Fruit fly (Drosophila melanogaster) whole organism, embryonic: ENCODE measurements around the gene tj.

Experiments
- Asciz ChIP-seq: fragments of 200-800 bp; sonication (Bioruptor generic); optimal IDR thresholded peaks from 2 replicates; lab custom pipeline; 2017; ENCODE audit warnings: missing biosample characterization, mild to moderate bottlenecking, missing genetic modification characterization, missing genetic modification reagents
- Atf6 ChIP-seq: fragments of 200-800 bp; sonication (Bioruptor generic); IDR thresholded peaks from 2 replicates; pipeline ENCODE4 v1.3.6; 2022; ENCODE audit warnings: missing biosample characterization, missing genetic modification characterization
- Bgb ChIP-seq: fragments of 200-800 bp; sonication (Bioruptor generic); IDR thresholded peaks from 2 replicates; pipeline ENCODE4 v1.3.6; 2022; ENCODE audit warnings: missing biosample characterization, missing genetic modification characterization; ENCODE audit not compliant: partially characterized antibody
- C15 ChIP-seq: fragments of 200-800 bp; sonication (Bioruptor generic); IDR thresholded peaks from 3 replicates; pipeline ENCODE4 v1.3.6; 2022; ENCODE audit warnings: missing biosample characterization, missing genetic modification characterization
- CG10209 ChIP-seq: fragments of 200-800 bp; sonication (Bioruptor generic); optimal IDR thresholded peaks from 3 replicates; lab custom pipeline; 2017; ENCODE audit warnings: missing biosample characterization, mild to moderate bottlenecking, missing genetic modification characterization, missing genetic modification reagents
- CG10979 ChIP-seq: fragments of 200-800 bp; sonication (Bioruptor generic); optimal IDR thresholded peaks from 2 replicates; lab custom pipeline; 2018; ENCODE audit warnings: missing biosample characterization, mild to moderate bottlenecking, missing genetic modification characterization, moderate library complexity
- CG11695 ChIP-seq: fragments of 200-800 bp; sonication (Bioruptor generic); IDR thresholded peaks from 3 replicates; pipeline ENCODE4 v1.3.6; 2022; ENCODE audit warnings: missing biosample characterization, missing genetic modification characterization
- CG12769 ChIP-seq: fragments of 200-800 bp; sonication (Bioruptor generic); optimal IDR thresholded peaks from 2 replicates; lab custom pipeline; 2019; ENCODE audit warnings: missing biosample characterization, mild to moderate bottlenecking, missing genetic modification characterization, moderate library complexity
- CG13296 ChIP-seq: fragments of 200-800 bp; sonication (Bioruptor generic); optimal IDR thresholded peaks from 3 replicates; lab custom pipeline; 2018; ENCODE audit warnings: missing biosample characterization, mild to moderate bottlenecking, missing genetic modification characterization
- CG15696 ChIP-seq: fragments of 200-800 bp; sonication (Bioruptor generic); optimal IDR thresholded peaks from 2 replicates; lab custom pipeline; 2019; ENCODE audit warnings: missing biosample characterization, mild to moderate bottlenecking, missing genetic modification characterization, moderate library complexity
- CG1647 ChIP-seq: fragments of 200-800 bp; sonication (Bioruptor generic); optimal IDR thresholded peaks from 3 replicates; lab custom pipeline; 2016; ENCODE audit warnings: missing biosample characterization, missing genetic modification characterization
- CG30020 ChIP-seq: fragments of 200-800 bp; optimal IDR thresholded peaks from 2 replicates; lab custom pipeline; 2019; ENCODE audit warnings: missing biosample characterization, mild to moderate bottlenecking, missing genetic modification characterization, moderate library complexity
- CG34376 ChIP-seq: fragments of 200-800 bp; sonication (Bioruptor generic); optimal IDR thresholded peaks from 2 replicates; lab custom pipeline; 2018; ENCODE audit warnings: missing biosample characterization, mild to moderate bottlenecking, missing genetic modification characterization
- CG4328 ChIP-seq: fragments of 200-800 bp; sonication (Bioruptor generic); optimal IDR thresholded peaks from 3 replicates; lab custom pipeline; 2017; ENCODE audit warnings: missing biosample characterization, missing genetic modification reagents, missing genetic modification characterization
- CG4820 ChIP-seq: fragments of 200-800 bp; sonication (Bioruptor generic); optimal IDR thresholded peaks from 3 replicates; lab custom pipeline; 2016; ENCODE audit warnings: missing biosample characterization, missing genetic modification characterization
- CG6765 ChIP-seq: fragments of 200-800 bp; sonication (Bioruptor generic); optimal IDR thresholded peaks from 3 replicates; lab custom pipeline; 2017; ENCODE audit warnings: missing biosample characterization, mild to moderate bottlenecking, missing genetic modification characterization
- CG7357 ChIP-seq: fragments of 200-800 bp; sonication (Bioruptor generic); IDR thresholded peaks from 3 replicates; pipeline ENCODE4 v1.3.6; 2022; ENCODE audit warnings: missing biosample characterization, missing genetic modification characterization
- CG7963 ChIP-seq: fragments of 200-800 bp; sonication (Bioruptor generic); IDR thresholded peaks from 3 replicates; pipeline ENCODE4 v1.3.6; 2022; ENCODE audit warnings: missing biosample characterization, missing genetic modification characterization; ENCODE audit not compliant: partially characterized antibody
- CG9215 ChIP-seq: fragments of 200-800 bp; sonication (Bioruptor generic); IDR thresholded peaks from 2 replicates; pipeline ENCODE4 v1.3.6; 2022; ENCODE audit warnings: missing biosample characterization, missing genetic modification characterization
- Chrac-16 ChIP-seq: fragments of 200-800 bp; sonication (Bioruptor generic); optimal IDR thresholded peaks from 3 replicates; lab custom pipeline; 2016; ENCODE audit warnings: missing biosample characterization, missing genetic modification characterization
- Hr51 ChIP-seq, 2 experiments: fragments of 200-800 bp; sonication (Bioruptor generic); optimal IDR thresholded peaks; 2 replicates in 1 of 2; 3 replicates in 1 of 2; lab custom pipeline; 2016 to 2018; ENCODE audit warnings: missing biosample characterization in 2 of 2, missing genetic modification characterization in 2 of 2, mild to moderate bottlenecking in 1 of 2, moderate library complexity in 1 of 2
- Mad ChIP-seq: fragments of 200-800 bp; sonication (Bioruptor generic); optimal IDR thresholded peaks from 2 replicates; lab custom pipeline; 2016; ENCODE audit warnings: missing biosample characterization, missing genetic modification characterization
- Mes4 ChIP-seq: fragments of 200-800 bp; sonication (Bioruptor generic); optimal IDR thresholded peaks from 2 replicates; lab custom pipeline; 2016; ENCODE audit warnings: missing biosample characterization, missing genetic modification characterization
- Myb ChIP-seq: fragments of 200-800 bp; sonication (Bioruptor generic); optimal IDR thresholded peaks from 2 replicates; lab custom pipeline; 2016; ENCODE audit warnings: missing biosample characterization, missing genetic modification characterization
- NC2β ChIP-seq: fragments of 200-800 bp; sonication (Bioruptor generic); optimal IDR thresholded peaks from 2 replicates; lab custom pipeline; 2016; ENCODE audit warnings: missing biosample characterization, missing genetic modification characterization
- Nf-YC ChIP-seq: fragments of 200-800 bp; optimal IDR thresholded peaks from 3 replicates; lab custom pipeline; 2019; ENCODE audit warnings: missing biosample characterization, mild to moderate bottlenecking, missing genetic modification characterization, moderate library complexity
- Optix ChIP-seq: fragments of 200-800 bp; sonication (Bioruptor generic); IDR thresholded peaks from 3 replicates; pipeline ENCODE4 v1.3.6; 2022; ENCODE audit warnings: missing biosample characterization, missing genetic modification characterization
- Trl ChIP-seq, 3 experiments: fragments of >200 bp in 2 of 3; fragments of 200-800 bp in 1 of 3; sonication (Bioruptor generic) in 1 of 3; optimal IDR thresholded peaks; 2 replicates in 1 of 3; 3 replicates in 2 of 3; lab custom pipeline; 2016 to 2017; ENCODE audit warnings: missing biosample characterization in 1 of 3, missing genetic modification characterization in 1 of 3
- abd-A ChIP-seq: fragments of 200-800 bp; sonication (Bioruptor generic); optimal IDR thresholded peaks from 3 replicates; lab custom pipeline; 2019; ENCODE audit warnings: missing biosample characterization, mild to moderate bottlenecking, missing genetic modification characterization, moderate library complexity
- ash1 ChIP-seq: fragments of 200-800 bp; sonication (Bioruptor generic); optimal IDR thresholded peaks from 2 replicates; lab custom pipeline; 2018; ENCODE audit warnings: missing biosample characterization, mild to moderate bottlenecking, missing genetic modification characterization
- btn ChIP-seq: fragments of 200-800 bp; sonication (Bioruptor generic); optimal IDR thresholded peaks from 2 replicates; lab custom pipeline; 2016; ENCODE audit warnings: missing biosample characterization, missing genetic modification characterization
- cad ChIP-seq: fragments of >200 bp; optimal IDR thresholded peaks from 2 replicates; lab custom pipeline; 2017; ENCODE audit warnings: missing biosample characterization, missing genetic modification characterization
- chif ChIP-seq, 2 experiments: fragments of 200-800 bp; sonication (Bioruptor generic); optimal IDR thresholded peaks; 3 replicates each; lab custom pipeline; 2016; ENCODE audit warnings: missing biosample characterization in 2 of 2, missing genetic modification characterization in 2 of 2
- crc ChIP-seq: fragments of 200-800 bp; sonication (Bioruptor generic); optimal IDR thresholded peaks from 2 replicates; lab custom pipeline; 2016; ENCODE audit warnings: missing biosample characterization, missing genetic modification characterization
- dysf ChIP-seq: fragments of 200-800 bp; sonication (Bioruptor generic); IDR thresholded peaks from 3 replicates; pipeline ENCODE4 v1.3.6; 2022; ENCODE audit warnings: missing biosample characterization, missing genetic modification characterization
- gce ChIP-seq: fragments of 200-800 bp; sonication (Bioruptor generic); IDR thresholded peaks from 3 replicates; pipeline ENCODE4 v1.3.6; 2022; ENCODE audit warnings: missing biosample characterization, missing genetic modification characterization
- hb ChIP-seq: fragments of 200-800 bp; sonication (Bioruptor generic); IDR thresholded peaks from 3 replicates; pipeline ENCODE4 v1.3.6; 2022; ENCODE audit warnings: missing biosample characterization, missing genetic modification characterization; ENCODE audit not compliant: partially characterized antibody
- lbe ChIP-seq: fragments of 200-800 bp; sonication (Bioruptor generic); optimal IDR thresholded peaks from 2 replicates; lab custom pipeline; 2016; ENCODE audit warnings: missing biosample characterization, mild to moderate bottlenecking, missing genetic modification characterization
- luna ChIP-seq: fragments of 200-800 bp; sonication (Bioruptor generic); optimal IDR thresholded peaks from 2 replicates; lab custom pipeline; 2016; ENCODE audit warnings: missing biosample characterization, missing genetic modification characterization
- maf-S ChIP-seq: fragments of 200-800 bp; sonication (Bioruptor generic); optimal IDR thresholded peaks from 2 replicates; lab custom pipeline; 2016; ENCODE audit warnings: missing biosample characterization, missing genetic modification characterization
- nom ChIP-seq: fragments of 200-800 bp; sonication (Bioruptor generic); optimal IDR thresholded peaks from 2 replicates; lab custom pipeline; 2017; ENCODE audit warnings: missing biosample characterization, missing genetic modification characterization, mild to moderate bottlenecking, moderate library complexity, missing genetic modification reagents
- sc ChIP-seq, 3 experiments: fragments of >200 bp in 2 of 3; fragments of 200-800 bp in 1 of 3; sonication (Bioruptor generic) in 1 of 3; optimal IDR thresholded peaks; 2 replicates in 2 of 3; 3 replicates in 1 of 3; lab custom pipeline; 2017; ENCODE audit warnings: mild to moderate bottlenecking in 1 of 3, missing biosample characterization in 1 of 3, missing genetic modification characterization in 1 of 3, missing genetic modification reagents in 1 of 3
- sima ChIP-seq: fragments of 200-800 bp; sonication (Bioruptor generic); optimal IDR thresholded peaks from 2 replicates; lab custom pipeline; 2016; ENCODE audit warnings: missing biosample characterization, missing genetic modification characterization
- tgo ChIP-seq: fragments of 200-800 bp; sonication (Bioruptor generic); IDR thresholded peaks from 3 replicates; pipeline ENCODE4 v1.3.6; 2022; ENCODE audit warnings: missing biosample characterization, missing genetic modification characterization
- tll ChIP-seq, 2 experiments: fragments of 200-800 bp in 1 of 2; fragments of >200 bp in 1 of 2; sonication (Bioruptor generic) in 1 of 2; optimal IDR thresholded peaks; 2 replicates each; lab custom pipeline; 2017 to 2019; ENCODE audit warnings: missing biosample characterization in 2 of 2, missing genetic modification characterization in 2 of 2, mild to moderate bottlenecking in 1 of 2, moderate library complexity in 1 of 2
- toy ChIP-seq: fragments of 200-800 bp; sonication (Bioruptor generic); IDR thresholded peaks from 2 replicates; pipeline ENCODE4 v1.3.6; 2022; ENCODE audit warnings: missing biosample characterization, missing genetic modification characterization
- trh ChIP-seq: fragments of 200-800 bp; sonication (Bioruptor generic); optimal IDR thresholded peaks from 2 replicates; lab custom pipeline; 2016; ENCODE audit warnings: missing biosample characterization, missing genetic modification characterization
- z ChIP-seq: fragments of 200-800 bp; sonication (Bioruptor generic); IDR thresholded peaks from 3 replicates; pipeline ENCODE4 v1.3.6; 2022; ENCODE audit warnings: missing biosample characterization, missing genetic modification characterization

tj gene

DNA sequence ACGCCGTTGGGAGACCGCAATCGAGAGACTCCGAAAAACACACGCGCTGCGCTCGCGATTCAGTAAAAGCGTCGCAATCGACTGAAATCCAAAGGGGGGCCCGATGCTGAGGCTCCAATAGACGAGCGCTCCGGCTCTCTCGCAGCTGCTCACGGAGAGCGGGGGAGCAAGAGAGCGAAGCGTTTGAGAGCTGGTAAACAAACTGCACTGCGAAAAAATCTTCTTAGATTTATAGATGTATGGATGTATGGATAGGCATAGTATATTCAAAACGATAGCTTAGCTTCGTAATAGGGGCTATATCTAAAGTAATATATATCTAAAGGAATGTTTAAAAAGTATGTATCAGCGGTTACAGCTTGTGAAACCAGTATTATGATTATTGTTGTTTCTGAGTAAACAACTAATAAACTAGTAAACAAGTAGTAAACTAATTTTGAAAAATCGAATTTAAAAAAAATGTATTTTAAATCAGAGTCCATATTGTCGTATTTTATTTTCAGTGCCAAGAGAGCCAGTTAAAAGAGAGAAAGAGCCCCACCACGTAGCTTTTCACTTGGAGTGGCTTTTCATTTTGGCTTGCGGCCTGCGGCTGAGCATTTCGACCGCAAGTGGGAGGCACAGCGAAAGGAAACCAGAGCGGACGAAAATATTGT, 40.5 kb upstream of the tj start, which contains the start of the genes Alp12 and CG13085 (continued):
- TF ChIP-seq tll (GFP tag; optimal IDR thresholded peaks at IDR 0.05; lab: Kevin White, UChicago) (peak in 1 of 2 experiments; percentile 37), CG7963 (GFP tag; lab: Robert Waterston, UW) (no peak), Myb (peak; percentile 78), cad (no peak), Chrac-16 (GFP tag; lab: Kevin White, UChicago) (peak; percentile 95), Mes4 (peak; percentile 88), Bgb (peak; percentile 48; the same call in 1 of the 2 replicates), sima (GFP tag; lab: Kevin White, UChicago) (peak; percentile 81), luna (peak; percentile 51), maf-S (GFP tag; lab: Kevin White, UChicago) (peak; percentile 91), CG9215 (GFP tag; lab: Robert Waterston, UW) (peak; percentile 95), CG4328 (GFP tag; lab: Kevin White, UChicago) (peak; percentile 99), CG4820 (GFP tag; lab: Kevin White, UChicago) (peak; percentile 95), CG11695 (GFP tag; lab: Robert Waterston, UW) (peak; percentile 98), trh (GFP tag; lab: Kevin White, UChicago) (peak; percentile 91), CG1647 (peak; percentile 93), Hr51 (GFP tag; optimal IDR thresholded peaks at IDR 0.05; lab: Kevin White, UChicago) (peak; percentile 94 to 99), C15 (peak; percentile 71; the same call in 2 of the 3 replicates), Atf6 (GFP tag; lab: Robert Waterston, UW) (peak; percentile 98), CG10209 (peak; percentile 99), CG6765 (GFP tag; lab: Kevin White, UChicago) (peak; percentile 99), dysf (GFP tag; lab: Robert Waterston, UW) (peak; percentile 98), hb (no peak), z (GFP tag; lab: Robert Waterston, UW) (peak; percentile 69; the same call in 2 of the 3 replicates), CG7357 (peak; percentile 92), NC2β (GFP tag; lab: Kevin White, UChicago) (peak; percentile 91), Trl (optimal IDR thresholded peaks at IDR 0.05; lab: Kevin White, UChicago) (peak; percentile 93 to 98), Trl (GFP tag; optimal IDR thresholded peaks at IDR 0.05; lab: Kevin White, UChicago) (peak; percentile 94), sc (optimal IDR thresholded peaks at IDR 0.05; lab: Kevin White, UChicago) (no peak), sc (GFP tag; optimal IDR thresholded peaks at IDR 0.05; lab: Kevin White, UChicago) (peak; percentile 98), CG15696 (peak; percentile 86), gce (GFP tag; lab: Robert Waterston, UW) (no peak; the same call in 1 of the 3 replicates), CG10979 (tag; lab: Kevin White, UChicago) (peak; percentile 98), crc (GFP tag; lab: Kevin White, UChicago) (peak; percentile 89), CG12769 (tag; lab: Kevin White, UChicago) (peak; percentile 86), tgo (GFP tag; lab: Robert Waterston, UW) (peak; percentile 97), btn (GFP tag; lab: Kevin White, UChicago) (peak; percentile 83), CG13296 (GFP tag; lab: Kevin White, UChicago) (peak; percentile 99), chif (GFP tag; optimal IDR thresholded peaks at IDR 0.05; lab: Kevin White, UChicago) (peak; percentile 91 to 97), CG30020 (tag; lab: Kevin White, UChicago) (peak; percentile 88), Asciz (GFP tag; lab: Kevin White, UChicago) (peak; percentile 99), lbe (GFP tag; lab: Kevin White, UChicago) (peak; percentile 82), abd-A (tag; lab: Kevin White, UChicago) (peak; percentile 94), Optix (GFP tag; lab: Robert Waterston, UW) (peak; percentile 73; the same call in 2 of the 3 replicates), ash1 (no peak), nom (peak; percentile 83), Mad (peak; percentile 95), toy (GFP tag; lab: Robert Waterston, UW) (peak; percentile 91), Nf-YC (peak; percentile 95), CG34376 (GFP tag; lab: Kevin White, UChicago) (peak; percentile 99)
